Worm (Caenorhabditis elegans) whole organism, late embryonic: ENCODE results near the gene F52E10.2.

Source experiments
- C08G9.2 ChIP-seq: sonication (generic microtip); optimal IDR thresholded peaks from 2 replicates; lab custom pipeline; 2016; ENCODE audit warnings: mild to moderate bottlenecking, missing genetic modification characterization, moderate library complexity, missing compliant biosample characterization
- K02D7.2 ChIP-seq: sonication (generic microtip); optimal IDR thresholded peaks from 2 replicates; lab custom pipeline; 2017; ENCODE audit warnings: mild to moderate bottlenecking, missing genetic modification characterization, missing compliant biosample characterization
- K09A11.1 ChIP-seq: sonication (generic microtip); optimal IDR thresholded peaks from 2 replicates; lab custom pipeline; 2017; ENCODE audit warnings: antibody characterized with exemption, mild to moderate bottlenecking, missing genetic modification characterization, missing compliant biosample characterization; ENCODE audit not compliant: insufficient read depth
- Y22D7AL.16 ChIP-seq: sonication (generic microtip); optimal IDR thresholded peaks from 2 replicates; lab custom pipeline; 2016; ENCODE audit warnings: missing genetic modification characterization, missing compliant biosample characterization
- ama-1 ChIP-seq: fragments of 150-350 bp; optimal IDR thresholded peaks from 2 replicates; lab custom pipeline; 2014
- ceh-18 ChIP-seq: sonication (generic microtip); optimal IDR thresholded peaks from 2 replicates; lab custom pipeline; 2016; ENCODE audit warnings: missing genetic modification characterization, missing compliant biosample characterization
- ceh-2 ChIP-seq: sonication (generic microtip); optimal IDR thresholded peaks from 2 replicates; lab custom pipeline; 2016; ENCODE audit warnings: missing genotype, missing genetic modification characterization, missing compliant biosample characterization
- ceh-30 ChIP-seq: fragments of 150-350 bp; optimal IDR thresholded peaks from 2 replicates; lab custom pipeline; 2014; ENCODE audit warnings: missing biosample characterization, missing genetic modification characterization
- ceh-31 ChIP-seq: sonication (generic microtip); optimal IDR thresholded peaks from 2 replicates; lab custom pipeline; 2016; ENCODE audit warnings: missing genetic modification characterization, missing compliant biosample characterization
- ceh-45 ChIP-seq: fragments of 200-800 bp; sonication (Bioruptor generic); IDR thresholded peaks from 2 replicates; pipeline ENCODE4 v1.3.6; 2022; ENCODE audit warnings: missing genetic modification reagents, missing genetic modification characterization, missing compliant biosample characterization
- che-1 ChIP-seq: sonication (generic microtip); optimal IDR thresholded peaks from 2 replicates; lab custom pipeline; 2016; ENCODE audit warnings: mild to moderate bottlenecking, missing genetic modification characterization, missing compliant biosample characterization
- dmd-4 ChIP-seq: sonication (generic microtip); optimal IDR thresholded peaks from 2 replicates; lab custom pipeline; 2016; ENCODE audit warnings: borderline replicate concordance, missing genetic modification characterization, missing compliant biosample characterization
- dve-1 ChIP-seq: sonication (generic microtip); optimal IDR thresholded peaks from 2 replicates; lab custom pipeline; 2017; ENCODE audit warnings: antibody characterized with exemption, mild to moderate bottlenecking, missing genetic modification characterization, missing compliant biosample characterization
- elt-4 ChIP-seq: sonication (generic microtip); optimal IDR thresholded peaks from 2 replicates; lab custom pipeline; 2016; ENCODE audit warnings: missing genetic modification characterization, missing compliant biosample characterization
- ets-4 ChIP-seq: sonication (generic microtip); optimal IDR thresholded peaks from 2 replicates; lab custom pipeline; 2016; ENCODE audit warnings: missing genetic modification characterization, missing compliant biosample characterization
- eyg-1 ChIP-seq: sonication (generic microtip); optimal IDR thresholded peaks from 2 replicates; lab custom pipeline; 2016; ENCODE audit warnings: missing genotype, missing genetic modification characterization, missing compliant biosample characterization
- fkh-6 ChIP-seq: sonication (generic microtip); optimal IDR thresholded peaks from 2 replicates; lab custom pipeline; 2016; ENCODE audit warnings: missing genetic modification characterization, missing compliant biosample characterization
- hlh-6 ChIP-seq: sonication (generic microtip); optimal IDR thresholded peaks from 2 replicates; lab custom pipeline; 2016; ENCODE audit warnings: missing genotype, missing genetic modification characterization, missing compliant biosample characterization
- lim-6 ChIP-seq: sonication (generic microtip); optimal IDR thresholded peaks from 2 replicates; lab custom pipeline; 2016; ENCODE audit warnings: missing genetic modification characterization, missing compliant biosample characterization
- nfya-1 ChIP-seq: sonication (generic microtip); optimal IDR thresholded peaks from 2 replicates; lab custom pipeline; 2017; ENCODE audit warnings: missing genetic modification characterization, mild to moderate bottlenecking, missing compliant biosample characterization, antibody characterized with exemption, moderate library complexity
- nhr-232 ChIP-seq: sonication (generic microtip); optimal IDR thresholded peaks from 2 replicates; lab custom pipeline; 2016; ENCODE audit warnings: missing genetic modification characterization, missing compliant biosample characterization
- npax-4 ChIP-seq: sonication (generic microtip); optimal IDR thresholded peaks from 2 replicates; lab custom pipeline; 2016; ENCODE audit warnings: missing genetic modification characterization, missing compliant biosample characterization
- pat-9 ChIP-seq: fragments of 200-800 bp; sonication (Bioruptor generic); optimal IDR thresholded peaks from 2 replicates; lab custom pipeline; 2018; ENCODE audit warnings: mild to moderate bottlenecking, missing genetic modification characterization, moderate library complexity, missing compliant biosample characterization
- rnt-1 ChIP-seq: sonication (generic microtip); optimal IDR thresholded peaks from 2 replicates; lab custom pipeline; 2016; ENCODE audit warnings: missing genetic modification characterization, missing compliant biosample characterization
- tbx-2 ChIP-seq: sonication (generic microtip); optimal IDR thresholded peaks from 2 replicates; lab custom pipeline; 2016; ENCODE audit warnings: missing genetic modification characterization, missing compliant biosample characterization
- ttx-3 ChIP-seq: sonication (generic microtip); optimal IDR thresholded peaks from 2 replicates; lab custom pipeline; 2016; ENCODE audit warnings: missing genetic modification reagents, missing genetic modification characterization, missing compliant biosample characterization
- unc-3 ChIP-seq, 2 experiments: fragments of 200-800 bp in 1 of 2; sonication (Bioruptor generic) in 1 of 2; sonication (generic microtip) in 1 of 2; conservative IDR thresholded peaks in 1 of 2; optimal IDR thresholded peaks in 1 of 2; 2 replicates each; pipeline versions ENCODE4 v1.3.6 to Lab custom; 2016 to 2022; ENCODE audit warnings: missing compliant biosample characterization in 2 of 2, missing genetic modification characterization in 2 of 2, missing genetic modification reagents in 1 of 2
- unc-86 ChIP-seq: sonication (generic microtip); optimal IDR thresholded peaks from 2 replicates; lab custom pipeline; 2016; ENCODE audit warnings: missing genetic modification characterization, missing compliant biosample characterization
- zip-5 ChIP-seq: sonication (generic microtip); optimal IDR thresholded peaks from 2 replicates; lab custom pipeline; 2016; ENCODE audit warnings: missing genetic modification characterization, missing compliant biosample characterization

F52E10.2 gene

DNA sequence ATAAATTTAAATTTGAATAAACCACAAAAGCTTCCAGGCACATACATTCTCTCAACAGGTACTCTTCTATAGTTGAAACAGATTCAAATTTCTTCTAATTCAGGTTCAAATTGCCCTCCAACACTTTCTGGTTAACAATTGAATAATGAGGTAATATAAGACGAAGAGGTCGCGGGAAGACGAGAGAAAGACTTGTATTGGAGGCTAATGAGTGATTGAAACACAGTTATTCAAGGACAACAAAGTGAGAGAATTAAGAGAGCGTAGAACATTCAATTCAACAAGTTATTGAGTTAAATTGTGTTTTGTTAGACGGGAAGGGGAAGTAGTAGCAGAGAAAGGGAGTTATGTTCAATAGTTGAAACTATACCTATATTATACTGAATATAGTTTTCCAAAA lies 38.9 kb upstream of the F52E10.2 start:
- TF ChIP-seq tbx-2 (tag; lab: Kevin White, UChicago) (no peak), C08G9.2 (tag; lab: Kevin White, UChicago) (no peak), ceh-45 (GFP tag; lab: Robert Waterston, UW) (no peak), dmd-4 (tag; lab: Kevin White, UChicago) (no peak), pat-9 (tag; lab: Kevin White, UChicago) (no peak)
- TF ChIP-seq, all 69 proteins: peak for 0

DNA sequence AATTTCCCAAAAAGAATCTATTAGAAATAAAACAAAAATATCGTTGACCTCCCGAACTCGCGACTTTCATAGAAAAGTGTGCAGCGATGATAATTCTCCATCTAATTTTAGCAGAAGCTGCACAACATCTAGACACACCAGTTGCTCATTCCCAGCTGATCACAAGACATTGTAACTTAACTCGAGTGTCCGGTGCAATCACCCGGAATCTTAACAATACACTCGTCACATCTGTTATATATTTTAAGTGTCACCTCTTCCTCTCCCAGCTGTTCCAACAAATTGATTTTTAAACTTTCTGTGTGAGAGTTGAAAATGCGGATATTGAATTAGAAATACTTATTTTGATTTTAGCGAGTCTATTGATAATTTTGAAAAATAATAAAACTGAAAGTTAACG lies 38.3 kb upstream of the F52E10.2 start:
- TF ChIP-seq fkh-6 (tag; lab: Kevin White, UChicago) (no peak), hlh-6 (tag; lab: Kevin White, UChicago) (no peak), Y22D7AL.16 (tag; lab: Kevin White, UChicago) (no peak)

- TF ChIP-seq rnt-1 (tag; lab: Kevin White, UChicago) (no peak), hlh-6 (tag; lab: Kevin White, UChicago) (peak; percentile 37), dmd-4 (tag; lab: Kevin White, UChicago) (no peak), K02D7.2 (tag; lab: Kevin White, UChicago) (no peak), ceh-18 (tag; lab: Kevin White, UChicago) (no peak), lim-6 (tag; lab: Kevin White, UChicago) (no peak)
- TF ChIP-seq, all 69 proteins: peak for 1
Observed at ce11 chrX:16318248-16318647, 35.2 kb upstream of the F52E10.2 start.

- no peak for TF ChIP-seq dve-1 (tag; lab: Kevin White, UChicago)
- no peak for TF ChIP-seq ceh-30 (tag; lab: Kevin White, UChicago)
- no peak for TF ChIP-seq che-1 (tag; lab: Kevin White, UChicago)
- no peak for TF ChIP-seq ceh-31 (tag; lab: Kevin White, UChicago)
- no peak for TF ChIP-seq nfya-1 (tag; lab: Kevin White, UChicago)
- TF ChIP-seq unc-86 (tag; lab: Kevin White, UChicago): no peak
- no peak for TF ChIP-seq npax-4 (tag; lab: Kevin White, UChicago)
- TF ChIP-seq unc-3 (GFP tag; conservative IDR thresholded peaks at IDR 0.05; lab: Robert Waterston, UW): no peak
- no peak for TF ChIP-seq unc-3 (tag; optimal IDR thresholded peaks at IDR 0.05; lab: Kevin White, UChicago)
- TF ChIP-seq ttx-3 (tag; lab: Kevin White, UChicago): no peak
- TF ChIP-seq ama-1 (lab: Kevin White, UChicago): no peak
- TF ChIP-seq tbx-2 (tag; lab: Kevin White, UChicago): no peak
Observed at ce11 chrX:16317629-16318028, 34.6 kb upstream of the F52E10.2 start, which contains the start of gene T01B4.3. T01B4.3 (minus strand) TSS chrX:16317729.

DNA sequence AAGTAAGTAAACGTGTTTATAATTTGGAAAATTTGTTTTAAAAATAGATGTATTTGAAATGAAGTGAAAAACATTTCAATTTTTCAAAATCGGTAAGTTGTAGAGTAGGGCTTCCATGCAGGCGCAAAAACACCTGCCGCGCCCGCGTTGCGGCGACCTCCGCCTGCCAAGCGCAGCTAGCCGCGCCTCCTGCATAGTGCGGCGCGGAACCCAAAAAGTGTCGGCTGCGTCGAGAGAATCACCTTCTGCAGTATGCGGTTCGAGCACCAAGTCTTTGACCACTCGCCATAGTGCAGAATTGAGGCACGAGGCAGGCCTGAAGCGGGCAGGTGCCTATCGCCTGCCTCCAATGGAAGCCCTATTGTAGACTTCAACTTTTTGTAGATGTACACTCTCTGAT lies 26.7 kb upstream of the F52E10.2 start:
- TF ChIP-seq nhr-232: no peak

DNA sequence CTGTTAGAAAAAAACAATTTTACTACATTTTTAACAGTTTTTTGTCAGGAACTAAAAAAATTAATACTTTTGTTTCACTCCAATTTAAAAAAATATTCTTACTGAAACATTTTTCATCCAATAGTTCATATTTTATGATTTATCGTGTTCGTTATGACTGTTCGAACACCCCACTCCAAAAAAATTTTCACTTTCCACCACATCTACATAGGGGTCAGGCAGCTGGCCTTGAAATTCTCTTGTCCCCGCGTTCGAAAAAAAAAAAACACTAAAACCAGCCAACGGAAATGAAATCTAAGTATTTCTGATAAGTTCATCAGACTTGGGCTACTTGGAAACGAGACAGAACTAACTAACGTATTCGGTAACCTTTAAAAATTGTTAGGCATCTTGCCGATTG lies 23.2 kb upstream of the F52E10.2 start, which contains the start of gene twk-22:
TSS of gene twk-22 (plus strand) at position 301 of the 400 bp plus-strand sequence.
- no peak for TF ChIP-seq elt-4
- no peak for TF ChIP-seq dve-1 (tag; lab: Kevin White, UChicago)
- no peak for TF ChIP-seq eyg-1 (tag; lab: Kevin White, UChicago)
- no peak for TF ChIP-seq ceh-2 (tag; lab: Kevin White, UChicago)
- TF ChIP-seq ceh-18 (tag; lab: Kevin White, UChicago): no peak

DNA sequence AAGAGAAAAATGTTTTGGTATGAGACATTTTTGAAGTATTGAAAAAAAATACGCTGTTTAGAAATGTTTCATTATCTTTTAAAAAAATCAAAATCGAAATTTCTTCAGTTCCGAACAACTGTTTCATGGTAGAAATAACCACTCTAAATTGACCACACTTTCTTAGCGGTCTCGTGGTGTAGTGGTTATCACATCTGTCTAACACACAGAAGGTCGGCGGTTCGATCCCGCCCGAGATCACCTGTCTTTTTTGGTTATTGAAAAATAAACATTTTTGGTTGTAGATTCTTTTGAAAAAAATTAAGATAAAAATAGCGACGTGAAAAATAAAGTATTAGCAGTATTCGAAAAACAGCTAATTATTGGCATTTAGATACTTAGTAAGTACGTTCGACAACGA lies 17.4 kb upstream of the F52E10.2 start:
- no peak for TF ChIP-seq ttx-3 (tag; lab: Kevin White, UChicago)
- no peak for TF ChIP-seq lim-6 (tag; lab: Kevin White, UChicago)
- no peak for TF ChIP-seq eyg-1 (tag; lab: Kevin White, UChicago)
- no peak for TF ChIP-seq K09A11.1 (tag; lab: Kevin White, UChicago)
- no peak for TF ChIP-seq ets-4 (tag; lab: Kevin White, UChicago)
- TF ChIP-seq zip-5 (tag; lab: Kevin White, UChicago): no peak
- TF ChIP-seq, all 69 proteins: peak for 0
